Fruit fly (Drosophila melanogaster): ENCODE measurements around the gene Fdx2.
A peak's percentile ranks its signal among the peaks of the same experiment; 100 is the strongest.

- TF ChIP-seq CG8301 (tag; optimal IDR thresholded peaks at IDR 0.05) (no peak), rn (GFP tag; IDR thresholded peaks at IDR 0.05) (no peak), CG32121 (GFP tag; IDR thresholded peaks at IDR 0.05) (no peak), CG34367 (tag; optimal IDR thresholded peaks at IDR 0.05) (no peak), fd96Ca (GFP tag; IDR thresholded peaks at IDR 0.05) (no peak), CG17806 (tag; optimal IDR thresholded peaks at IDR 0.05) (no peak), CG14655 (GFP tag; optimal IDR thresholded peaks at IDR 0.05) (no peak), gl (tag; optimal IDR thresholded peaks at IDR 0.05) (no peak), Snoo (tag; optimal IDR thresholded peaks at IDR 0.05) (peak; percentile 15), CG10348 (GFP tag; IDR thresholded peaks at IDR 0.05) (no peak)
Measured at dm6 chr3L:4313299-4313698, 21.0 kb downstream of the Fdx2 start, which contains the start of gene Claspin.
